Worm (Caenorhabditis elegans): ENCODE data around the gene T04F8.7.
A peak's percentile ranks its signal among the peaks of the same experiment; 100 is the strongest.

The T04F8.7 gene

DNA sequence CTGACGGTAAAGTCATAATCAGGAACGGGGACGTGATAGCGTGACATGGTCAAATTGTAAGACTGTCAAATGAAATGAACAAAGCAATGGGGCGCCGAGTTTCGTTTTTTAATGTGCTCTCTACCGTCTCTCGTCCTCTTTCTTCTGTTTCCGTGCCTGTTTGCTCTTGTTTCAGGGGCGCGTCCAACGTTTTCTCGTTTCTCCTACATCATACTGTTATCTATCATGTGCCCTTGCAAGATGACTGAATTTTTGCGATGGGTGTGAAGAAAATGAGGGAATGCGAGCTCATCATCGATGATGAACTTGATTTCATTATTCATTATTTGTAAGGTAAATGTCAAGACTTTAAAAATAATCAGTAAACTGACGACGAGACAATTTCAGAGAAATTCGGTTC is at the start of gene T04F8.7:
Gene T04F8.7 (minus strand): TSS at position 130 of the 400 bp plus-strand sequence.
- TF ChIP-seq fkh-8 (tag; optimal IDR thresholded peaks at IDR 0.05) = no peak
- TF ChIP-seq ceh-8 (GFP tag; optimal IDR thresholded peaks at IDR 0.05) = no peak
- TF ChIP-seq fkh-10 (GFP tag; optimal IDR thresholded peaks at IDR 0.05) = no peak
- no peak for TF ChIP-seq egl-27 (tag; optimal IDR thresholded peaks at IDR 0.05)
- no peak for TF ChIP-seq aly-2 (tag; optimal IDR thresholded peaks at IDR 0.05)
- no peak for TF ChIP-seq pag-3 (tag; optimal IDR thresholded peaks at IDR 0.05; ENCODE audit: borderline replicate concordance, insufficient read depth)
- TF ChIP-seq unc-30 (tag; optimal IDR thresholded peaks at IDR 0.05) = no peak
- no peak for TF ChIP-seq isw-1 (GFP tag; IDR thresholded peaks at IDR 0.05)
- TF ChIP-seq elt-2 (tag; optimal IDR thresholded peaks at IDR 0.05) = peak; percentile 71
- TF ChIP-seq lin-35 (GFP tag; optimal IDR thresholded peaks at IDR 0.05) = peak in 1 of 2 experiments; percentile 30
- TF ChIP-seq sup-37 (GFP tag; optimal IDR thresholded peaks at IDR 0.05) = no peak

DNA sequence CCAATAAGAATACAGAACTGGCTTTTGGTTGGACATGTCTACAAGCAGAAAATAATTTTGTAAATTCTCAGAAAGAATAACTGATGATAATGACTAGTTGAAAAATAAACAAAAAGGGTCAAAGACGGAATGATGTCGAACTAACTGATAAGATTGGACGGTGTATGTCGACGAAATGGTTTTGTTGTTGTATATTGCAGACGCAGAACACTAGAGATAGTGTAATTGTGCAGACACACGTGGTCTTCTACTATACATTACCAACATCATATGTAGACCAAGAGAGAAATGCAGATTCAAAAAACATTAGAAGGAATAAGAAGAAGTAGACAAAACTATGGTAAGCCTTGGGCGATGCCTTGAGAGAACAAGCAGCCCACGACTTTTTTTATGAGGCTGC is 47.0 kb upstream of the T04F8.7 start, which contains the start of the genes gst-42 and D1053.2:
Gene gst-42 (minus strand): TSS at position 176 of the 400 bp plus-strand sequence.
Gene D1053.2 (plus strand): TSS at position 391 of the 400 bp plus-strand sequence.
- no peak for TF ChIP-seq xbp-1 (tag; optimal IDR thresholded peaks at IDR 0.05)
- TF ChIP-seq lin-35 (GFP tag; optimal IDR thresholded peaks at IDR 0.05) = peak in 1 of 2 experiments; percentile 75
- TF ChIP-seq irx-1 (tag; optimal IDR thresholded peaks at IDR 0.05) = no peak
- no peak for TF ChIP-seq snpc-4 (tag; optimal IDR thresholded peaks at IDR 0.05)
- no peak for TF ChIP-seq lin-13 (GFP tag; optimal IDR thresholded peaks at IDR 0.05)
- TF ChIP-seq nhr-28 (tag; optimal IDR thresholded peaks at IDR 0.05) = no peak
- TF ChIP-seq ceh-90 (tag; optimal IDR thresholded peaks at IDR 0.05) = no peak
- no peak for TF ChIP-seq rnt-1 (tag; optimal IDR thresholded peaks at IDR 0.05)
- TF ChIP-seq tbx-2 (tag; optimal IDR thresholded peaks at IDR 0.05) = peak; percentile 28
- no peak for TF ChIP-seq unc-62 (GFP tag; optimal IDR thresholded peaks at IDR 0.05)
- TF ChIP-seq lin-14 (GFP tag; optimal IDR thresholded peaks at IDR 0.05) = peak; percentile 80
- TF ChIP-seq grh-1 (GFP tag; IDR thresholded peaks at IDR 0.05) = no peak
- no peak for TF ChIP-seq sup-37 (GFP tag; optimal IDR thresholded peaks at IDR 0.05)
- TF ChIP-seq lin-15B (tag; optimal IDR thresholded peaks at IDR 0.05) = no peak
- TF ChIP-seq unc-86 (tag; optimal IDR thresholded peaks at IDR 0.05) = no peak
- no peak for TF ChIP-seq zip-4 (GFP tag; optimal IDR thresholded peaks at IDR 0.05)
- TF ChIP-seq F16B12.6 (tag; optimal IDR thresholded peaks at IDR 0.05) = no peak
- TF ChIP-seq dpl-1 (GFP tag; optimal IDR thresholded peaks at IDR 0.05) = peak in 1 of 3 experiments; percentile 7
- TF ChIP-seq ceh-88 (GFP tag; IDR thresholded peaks at IDR 0.05) = no peak
- TF ChIP-seq nhr-71 (tag; optimal IDR thresholded peaks at IDR 0.05) = peak; percentile 71
- peak in 5 of 6 experiments; percentile 76 to 93 (median 89) for TF ChIP-seq elt-3 (tag; optimal IDR thresholded peaks at IDR 0.05)
- peak; percentile 53 for TF ChIP-seq nhr-90 (tag; optimal IDR thresholded peaks at IDR 0.05; ENCODE audit: poor library complexity)
- TF ChIP-seq vab-15 (tag; optimal IDR thresholded peaks at IDR 0.05) = peak; percentile 28
- TF ChIP-seq ztf-4 (tag; optimal IDR thresholded peaks at IDR 0.05) = no peak
- no peak for TF ChIP-seq fkh-10 (GFP tag; optimal IDR thresholded peaks at IDR 0.05)
- TF ChIP-seq efl-3 (GFP tag; optimal IDR thresholded peaks at IDR 0.05) = no peak
- peak; percentile 20 for TF ChIP-seq C16A3.4 (tag; optimal IDR thresholded peaks at IDR 0.05)
- no peak for TF ChIP-seq unc-98 (GFP tag; IDR thresholded peaks at IDR 0.05)
- TF ChIP-seq egl-13 (tag; optimal IDR thresholded peaks at IDR 0.05) = no peak
- no peak for TF ChIP-seq hpl-2 (GFP tag; optimal IDR thresholded peaks at IDR 0.05)
- TF ChIP-seq nhr-12 (tag; optimal IDR thresholded peaks at IDR 0.05) = no peak
- TF ChIP-seq pag-3 (tag; optimal IDR thresholded peaks at IDR 0.05; ENCODE audit: borderline replicate concordance, insufficient read depth) = no peak
- no peak for TF ChIP-seq C34B4.2 (tag; optimal IDR thresholded peaks at IDR 0.05)
- no peak for TF ChIP-seq sptf-1 (tag; optimal IDR thresholded peaks at IDR 0.05)
- no peak for TF ChIP-seq nhr-237 (tag; optimal IDR thresholded peaks at IDR 0.05)
- TF ChIP-seq aha-1 (tag; optimal IDR thresholded peaks at IDR 0.05) = no peak
- no peak for TF ChIP-seq fos-1 (tag; optimal IDR thresholded peaks at IDR 0.05)
- TF ChIP-seq ceh-82 (tag; optimal IDR thresholded peaks at IDR 0.05) = no peak
- TF ChIP-seq blmp-1 (tag; optimal IDR thresholded peaks at IDR 0.05) = peak; percentile 59
- TF ChIP-seq C04F5.9 (tag; optimal IDR thresholded peaks at IDR 0.05) = no peak
- no peak for TF ChIP-seq sox-4 (tag; optimal IDR thresholded peaks at IDR 0.05)
- TF ChIP-seq egl-27 (tag; optimal IDR thresholded peaks at IDR 0.05) = no peak
- no peak for TF ChIP-seq ama-1 (optimal IDR thresholded peaks at IDR 0.05)
- no peak for TF ChIP-seq pax-3 (tag; optimal IDR thresholded peaks at IDR 0.05)
- TF ChIP-seq fkh-4 (tag; optimal IDR thresholded peaks at IDR 0.05; ENCODE audit: borderline replicate concordance) = no peak
